Worm (Caenorhabditis elegans) whole organism, midembryonic: ENCODE results near the gene F27B10.1.

Source experiments
- cog-1 ChIP-seq: sonication (generic microtip); optimal IDR thresholded peaks from 2 replicates; lab custom pipeline; 2016; ENCODE audit warnings: missing genetic modification characterization, missing compliant biosample characterization
- flt-1 ChIP-seq: fragments of 200-800 bp; sonication (Bioruptor generic); IDR thresholded peaks from 2 replicates; pipeline ENCODE4 v1.3.6; 2022; ENCODE audit warnings: missing genetic modification characterization, missing compliant biosample characterization
- tab-1 ChIP-seq: fragments of 200-800 bp; sonication (Bioruptor generic); IDR thresholded peaks from 2 replicates; pipeline ENCODE4 v1.3.6; 2022; ENCODE audit warnings: missing genetic modification characterization, missing compliant biosample characterization

DNA sequence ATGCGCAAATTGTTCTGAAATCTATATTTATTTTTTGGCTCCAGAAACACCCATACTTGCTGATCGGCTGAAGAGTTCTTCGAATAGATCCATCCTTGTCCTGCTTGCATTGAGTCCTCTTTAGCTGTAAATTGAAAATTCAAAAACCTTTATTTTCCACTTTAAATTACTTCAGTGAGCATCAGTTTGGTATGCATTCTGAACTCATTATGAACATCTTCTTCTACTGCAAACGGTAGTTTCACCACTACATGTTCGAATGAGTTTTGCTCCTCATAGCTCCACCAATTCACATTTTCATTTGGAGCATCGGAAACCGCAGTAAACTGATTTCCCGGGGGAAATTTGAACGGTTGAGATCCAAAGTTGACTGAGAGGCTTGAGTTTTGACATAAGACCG, 22.3 kb upstream of the F27B10.1 start:
- TF ChIP-seq flt-1 (no peak), tab-1 (GFP tag; lab: Robert Waterston, UW) (no peak), cog-1 (tag; lab: Kevin White, UChicago) (no peak)
